Worm (Caenorhabditis elegans) whole organism, young adult: ENCODE measurements around the gene sri-36.

Experiments
- F10E7.11 ChIP-seq: sonication (generic microtip); optimal IDR thresholded peaks from 2 replicates; lab custom pipeline; 2017; ENCODE audit warnings: mild to moderate bottlenecking, missing genetic modification characterization, moderate library complexity, missing compliant biosample characterization
- F33H1.4 ChIP-seq: fragments of 200-800 bp; sonication (Bioruptor generic); IDR thresholded peaks from 2 replicates; pipeline ENCODE4 v1.3.6; 2022; ENCODE audit warnings: missing genetic modification reagents, missing genetic modification characterization, missing compliant biosample characterization
- athp-1 ChIP-seq: sonication (generic microtip); optimal IDR thresholded peaks from 2 replicates; lab custom pipeline; 2017; ENCODE audit warnings: mild to moderate bottlenecking, missing genetic modification characterization, missing compliant biosample characterization
- attf-5 ChIP-seq: fragments of 200-800 bp; sonication (Bioruptor generic); optimal IDR thresholded peaks from 2 replicates; lab custom pipeline; 2018; ENCODE audit warnings: mild to moderate bottlenecking, missing genetic modification characterization, missing compliant biosample characterization
- dpl-1 ChIP-seq: fragments of 150-350 bp; optimal IDR thresholded peaks from 2 replicates; lab custom pipeline; 2014; ENCODE audit warnings: missing biosample characterization, missing genetic modification reagents, missing genetic modification characterization
- egrh-3 ChIP-seq: fragments of 200-800 bp; sonication (Bioruptor generic); IDR thresholded peaks from 2 replicates; pipeline ENCODE4 v1.3.6; 2022; ENCODE audit warnings: missing genetic modification reagents, missing genetic modification characterization, missing compliant biosample characterization
- ekl-4 ChIP-seq: fragments of 200-800 bp; sonication (Bioruptor generic); IDR thresholded peaks from 2 replicates; pipeline ENCODE4 v1.3.6; 2022; ENCODE audit warnings: missing genetic modification reagents, missing genetic modification characterization, missing compliant biosample characterization
- tbp1 ChIP-seq: fragments of 200-800 bp; sonication (Bioruptor generic); optimal IDR thresholded peaks from 2 replicates; lab custom pipeline; 2018; ENCODE audit warnings: mild to moderate bottlenecking, missing genetic modification characterization, missing compliant biosample characterization
- unc-130 ChIP-seq: sonication (generic microtip); optimal IDR thresholded peaks from 2 replicates; lab custom pipeline; 2016; ENCODE audit warnings: missing genetic modification reagents, missing genetic modification characterization, missing compliant biosample characterization
- unc-62 ChIP-seq: fragments of 150-350 bp; optimal IDR thresholded peaks from 2 replicates; lab custom pipeline; 2014; ENCODE audit warnings: missing biosample characterization, missing genetic modification reagents, missing genetic modification characterization

DNA sequence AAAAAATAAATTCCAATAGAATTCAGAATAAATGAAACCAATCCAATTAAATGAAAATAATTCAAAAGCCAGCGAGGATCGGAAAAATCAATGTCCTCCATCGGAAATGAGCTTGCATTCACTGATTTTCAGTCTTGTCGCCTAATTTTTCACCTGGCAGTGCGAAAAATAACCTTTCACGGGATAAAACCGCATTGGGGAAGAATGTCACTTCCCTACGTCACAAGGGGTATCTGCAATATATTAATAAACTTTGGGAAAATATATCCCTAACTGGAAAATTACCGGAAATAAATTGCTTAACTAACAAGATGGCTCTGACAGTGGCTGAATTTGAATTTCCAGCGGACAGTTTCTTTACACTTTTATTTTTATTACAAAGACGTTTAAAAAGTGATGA, 19.9 kb upstream of the sri-36 start, which contains the start of gene sri-77:
- TF ChIP-seq F33H1.4 (GFP tag; lab: Robert Waterston, UW), result no peak
- TF ChIP-seq unc-130 (GFP tag; lab: Kevin White, UChicago), result no peak
- TF ChIP-seq tbp1, result no peak
- TF ChIP-seq F10E7.11 (tag; lab: Kevin White, UChicago), result no peak
- no peak for TF ChIP-seq unc-62
- TF ChIP-seq ekl-4 (GFP tag; lab: Robert Waterston, UW), result no peak
- TF ChIP-seq athp-1 (tag; lab: Kevin White, UChicago), result no peak
- TF ChIP-seq egrh-3 (GFP tag; lab: Robert Waterston, UW), result no peak
- TF ChIP-seq attf-5 (GFP tag; lab: Kevin White, UChicago), result no peak
- TF ChIP-seq dpl-1, result no peak
